Worm (Caenorhabditis elegans) whole organism, L4/young adult: Measurements from ENCODE around the gene cest-24.

Experiments
- W03F9.2 ChIP-seq: fragments of 150-350 bp; optimal IDR thresholded peaks from 2 replicates; lab custom pipeline; 2014; ENCODE audit warnings: missing biosample characterization, missing genetic modification characterization
- him-1 ChIP-seq: sonication (generic microtip); optimal IDR thresholded peaks from 2 replicates; lab custom pipeline; 2016; ENCODE audit warnings: missing genotype, missing genetic modification reagents, missing genetic modification characterization, missing compliant biosample characterization

DNA sequence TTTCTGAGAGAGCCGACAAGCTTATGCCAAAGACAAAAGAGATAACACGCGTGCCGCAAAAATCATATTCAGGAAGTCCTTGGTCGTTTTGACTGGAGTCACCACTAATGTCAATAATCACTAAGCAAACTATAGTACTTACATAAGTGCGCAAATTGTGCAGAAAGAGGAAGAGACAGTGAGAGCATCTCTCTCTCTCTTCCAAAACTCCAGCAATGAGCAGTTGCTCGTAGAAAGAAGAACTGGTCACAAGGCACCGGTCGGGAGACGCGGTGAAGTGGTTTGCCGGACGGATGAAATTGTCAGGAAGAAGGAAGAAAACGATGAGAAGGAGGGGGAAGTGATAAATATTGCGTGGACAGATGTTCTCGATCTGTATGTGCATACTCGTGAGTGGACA is 46.6 kb upstream of the cest-24 start:
- TF ChIP-seq W03F9.2: no peak
- TF ChIP-seq him-1: no peak
